Fruit fly (Drosophila melanogaster) S2 (cell line): ENCODE measurements around the gene CG11905.

Experiments
- CG8478 ChIP-seq: fragments of >200 bp; optimal IDR thresholded peaks from 2 replicates; lab custom pipeline; 2018
- CTCF ChIP-seq, 2 experiments: fragments of >200 bp; optimal IDR thresholded peaks; 2 replicates each; lab custom pipeline; 2018

- no peak for TF ChIP-seq CG8478 (lab: Kevin White, UChicago)
- no peak for TF ChIP-seq CTCF (optimal IDR thresholded peaks at IDR 0.05; lab: Kevin White, UChicago)
Observed at dm6 chr3L:16890650-16891336, 44.5 kb downstream of the CG11905 start.
